Fruit fly (Drosophila melanogaster) whole organism, embryonic: Measurements from ENCODE around the gene tst.

Experiments
- Antp ChIP-seq: fragments of 200-800 bp; sonication (Bioruptor generic); optimal IDR thresholded peaks from 3 replicates; lab custom pipeline; 2016; ENCODE audit warnings: missing biosample characterization, missing genetic modification characterization
- CG10979 ChIP-seq: fragments of 200-800 bp; sonication (Bioruptor generic); optimal IDR thresholded peaks from 2 replicates; lab custom pipeline; 2018; ENCODE audit warnings: missing biosample characterization, mild to moderate bottlenecking, missing genetic modification characterization, moderate library complexity
- CG11247 ChIP-seq: fragments of 200-800 bp; sonication (Bioruptor generic); IDR thresholded peaks from 2 replicates; pipeline ENCODE4 v1.3.6; 2022; ENCODE audit warnings: missing biosample characterization, missing genetic modification characterization
- CG11456 ChIP-seq: fragments of 200-800 bp; sonication (Bioruptor generic); IDR thresholded peaks from 3 replicates; pipeline ENCODE4 v1.3.6; 2022; ENCODE audit warnings: missing biosample characterization, missing genetic modification characterization
- CG12299 ChIP-seq: fragments of 200-800 bp; sonication (Bioruptor generic); optimal IDR thresholded peaks from 2 replicates; lab custom pipeline; 2018; ENCODE audit warnings: missing biosample characterization, mild to moderate bottlenecking, missing genetic modification characterization
- CG1233 ChIP-seq: fragments of 200-800 bp; sonication (Bioruptor generic); optimal IDR thresholded peaks from 4 replicates; lab custom pipeline; 2018; ENCODE audit warnings: missing biosample characterization, mild to moderate bottlenecking, missing genetic modification characterization
- CG14014 ChIP-seq: fragments of 200-800 bp; sonication (Bioruptor generic); IDR thresholded peaks from 2 replicates; pipeline ENCODE4 v1.3.6; 2022; ENCODE audit warnings: missing biosample characterization, missing genetic modification characterization
- CG1602 ChIP-seq: fragments of 200-800 bp; sonication (Bioruptor generic); optimal IDR thresholded peaks from 3 replicates; lab custom pipeline; 2016; ENCODE audit warnings: missing biosample characterization, missing genetic modification characterization
- CG17359 ChIP-seq: fragments of 200-800 bp; sonication (Bioruptor generic); optimal IDR thresholded peaks from 3 replicates; lab custom pipeline; 2018; ENCODE audit warnings: missing biosample characterization, mild to moderate bottlenecking, missing genetic modification characterization, moderate library complexity
- CG17802 ChIP-seq: fragments of 200-800 bp; sonication (Bioruptor generic); optimal IDR thresholded peaks from 2 replicates; lab custom pipeline; 2018; ENCODE audit warnings: missing biosample characterization, mild to moderate bottlenecking, missing genetic modification characterization, moderate library complexity
- CG18619 ChIP-seq: fragments of 200-800 bp; sonication (Bioruptor generic); optimal IDR thresholded peaks from 3 replicates; lab custom pipeline; 2017; ENCODE audit warnings: missing biosample characterization, mild to moderate bottlenecking, missing genetic modification characterization
- CG2202 ChIP-seq: fragments of 200-800 bp; sonication (Bioruptor generic); optimal IDR thresholded peaks from 2 replicates; lab custom pipeline; 2018; ENCODE audit warnings: missing biosample characterization, mild to moderate bottlenecking, missing genetic modification characterization
- CG3847 ChIP-seq: fragments of 200-800 bp; sonication (Bioruptor generic); IDR thresholded peaks from 2 replicates; pipeline ENCODE4 v1.3.6; 2022; ENCODE audit warnings: missing biosample characterization, missing genetic modification characterization
- CG7963 ChIP-seq: fragments of 200-800 bp; sonication (Bioruptor generic); IDR thresholded peaks from 3 replicates; pipeline ENCODE4 v1.3.6; 2022; ENCODE audit warnings: missing biosample characterization, missing genetic modification characterization; ENCODE audit not compliant: partially characterized antibody
- CG8281 ChIP-seq: fragments of 200-800 bp; sonication (Bioruptor generic); optimal IDR thresholded peaks from 2 replicates; lab custom pipeline; 2018; ENCODE audit warnings: missing biosample characterization, mild to moderate bottlenecking, missing genetic modification characterization, moderate library complexity
- CG9727 ChIP-seq: fragments of 200-800 bp; sonication (Bioruptor generic); optimal IDR thresholded peaks from 3 replicates; lab custom pipeline; 2017; ENCODE audit warnings: missing biosample characterization, mild to moderate bottlenecking, missing genetic modification characterization
- Chrac-16 ChIP-seq: fragments of 200-800 bp; sonication (Bioruptor generic); optimal IDR thresholded peaks from 3 replicates; lab custom pipeline; 2016; ENCODE audit warnings: missing biosample characterization, missing genetic modification characterization
- D ChIP-seq, 2 experiments: fragments of 200-800 bp in 1 of 2; fragments of >200 bp in 1 of 2; sonication (Bioruptor generic) in 1 of 2; optimal IDR thresholded peaks; 2 replicates in 1 of 2; 3 replicates in 1 of 2; lab custom pipeline; 2017; ENCODE audit warnings: mild to moderate bottlenecking in 1 of 2, missing biosample characterization in 1 of 2, missing genetic modification characterization in 1 of 2, missing genetic modification reagents in 1 of 2
- Gsc ChIP-seq: fragments of 200-800 bp; sonication (Bioruptor generic); IDR thresholded peaks from 2 replicates; pipeline ENCODE4 v1.3.6; 2022; ENCODE audit warnings: missing biosample characterization, missing genetic modification characterization
- Lpt ChIP-seq: fragments of >200 bp; optimal IDR thresholded peaks from 2 replicates; lab custom pipeline; 2018; ENCODE audit warnings: missing biosample characterization, missing genetic modification characterization
- MESR4 ChIP-seq: fragments of 200-800 bp; sonication (Bioruptor generic); optimal IDR thresholded peaks from 2 replicates; lab custom pipeline; 2018; ENCODE audit warnings: missing biosample characterization, mild to moderate bottlenecking, missing genetic modification characterization, moderate library complexity
- Myb ChIP-seq: fragments of 200-800 bp; sonication (Bioruptor generic); optimal IDR thresholded peaks from 2 replicates; lab custom pipeline; 2016; ENCODE audit warnings: missing biosample characterization, missing genetic modification characterization
- NC2β ChIP-seq: fragments of 200-800 bp; sonication (Bioruptor generic); optimal IDR thresholded peaks from 2 replicates; lab custom pipeline; 2016; ENCODE audit warnings: missing biosample characterization, missing genetic modification characterization
- Nf-YA ChIP-seq: fragments of 200-800 bp; sonication (Bioruptor generic); IDR thresholded peaks from 2 replicates; pipeline ENCODE4 v1.3.6; 2022; ENCODE audit warnings: missing biosample characterization, missing genetic modification characterization
- Scr ChIP-seq: fragments of 200-800 bp; sonication (Bioruptor generic); IDR thresholded peaks from 2 replicates; pipeline ENCODE4 v1.3.6; 2022; ENCODE audit warnings: missing biosample characterization, missing genetic modification characterization; ENCODE audit not compliant: partially characterized antibody
- Sox102F ChIP-seq: fragments of 200-800 bp; sonication (Bioruptor generic); optimal IDR thresholded peaks from 2 replicates; lab custom pipeline; 2018; ENCODE audit warnings: missing biosample characterization, mild to moderate bottlenecking, missing genetic modification characterization, moderate library complexity
- Usf ChIP-seq: fragments of 200-800 bp; sonication (Bioruptor generic); optimal IDR thresholded peaks from 2 replicates; lab custom pipeline; 2017; ENCODE audit warnings: missing genotype, missing biosample characterization, missing genetic modification characterization
- Vsx1 ChIP-seq: fragments of 200-800 bp; sonication (Bioruptor generic); optimal IDR thresholded peaks from 2 replicates; lab custom pipeline; 2017; ENCODE audit warnings: missing biosample characterization, mild to moderate bottlenecking, missing genetic modification characterization, missing genetic modification reagents
- amos ChIP-seq: fragments of 200-800 bp; sonication (Bioruptor generic); IDR thresholded peaks from 2 replicates; pipeline ENCODE4 v1.3.6; 2022; ENCODE audit warnings: missing biosample characterization, missing genetic modification characterization; ENCODE audit not compliant: partially characterized antibody
- ato ChIP-seq: fragments of 200-800 bp; sonication (Bioruptor generic); IDR thresholded peaks from 2 replicates; pipeline ENCODE4 v1.3.6; 2022; ENCODE audit warnings: missing biosample characterization, missing genetic modification characterization; ENCODE audit not compliant: partially characterized antibody
- bcd ChIP-seq: fragments of 200-800 bp; sonication (Bioruptor generic); optimal IDR thresholded peaks from 2 replicates; lab custom pipeline; 2017; ENCODE audit warnings: missing biosample characterization, mild to moderate bottlenecking, missing genetic modification characterization
- cg ChIP-seq: fragments of 200-800 bp; sonication (Bioruptor generic); optimal IDR thresholded peaks from 3 replicates; lab custom pipeline; 2019; ENCODE audit warnings: missing biosample characterization, mild to moderate bottlenecking, missing genetic modification characterization, moderate library complexity
- crp ChIP-seq, 2 experiments: fragments of 200-800 bp; sonication (Bioruptor generic); optimal IDR thresholded peaks; 2 replicates in 1 of 2; 3 replicates in 1 of 2; lab custom pipeline; 2017; ENCODE audit warnings: missing biosample characterization in 2 of 2, missing genetic modification characterization in 2 of 2, mild to moderate bottlenecking in 1 of 2, moderate library complexity in 1 of 2
- hth ChIP-seq: fragments of >200 bp; optimal IDR thresholded peaks from 2 replicates; lab custom pipeline; 2017; ENCODE audit warnings: inconsistent platforms
- lbe ChIP-seq: fragments of 200-800 bp; sonication (Bioruptor generic); optimal IDR thresholded peaks from 2 replicates; lab custom pipeline; 2016; ENCODE audit warnings: missing biosample characterization, mild to moderate bottlenecking, missing genetic modification characterization
- lilli ChIP-seq: fragments of 200-800 bp; sonication (Bioruptor generic); optimal IDR thresholded peaks from 3 replicates; lab custom pipeline; 2016; ENCODE audit warnings: missing biosample characterization, missing genetic modification characterization
- luna ChIP-seq: fragments of 200-800 bp; sonication (Bioruptor generic); optimal IDR thresholded peaks from 2 replicates; lab custom pipeline; 2016; ENCODE audit warnings: missing biosample characterization, missing genetic modification characterization
- nerfin-2 ChIP-seq: fragments of 200-800 bp; sonication (Bioruptor generic); IDR thresholded peaks from 2 replicates; pipeline ENCODE4 v1.3.6; 2022; ENCODE audit warnings: missing biosample characterization, missing genetic modification characterization; ENCODE audit not compliant: partially characterized antibody
- nom ChIP-seq: fragments of 200-800 bp; sonication (Bioruptor generic); optimal IDR thresholded peaks from 2 replicates; lab custom pipeline; 2017; ENCODE audit warnings: missing biosample characterization, missing genetic modification characterization, mild to moderate bottlenecking, moderate library complexity, missing genetic modification reagents
- otp ChIP-seq: fragments of 200-800 bp; sonication (Bioruptor generic); IDR thresholded peaks from 3 replicates; pipeline ENCODE4, ENCODE4 v1.3.6; 2022; ENCODE audit warnings: missing biosample characterization, missing genetic modification characterization
- p53 ChIP-seq: fragments of 200-800 bp; sonication (Bioruptor generic); optimal IDR thresholded peaks from 2 replicates; lab custom pipeline; 2016; ENCODE audit warnings: missing biosample characterization, missing genetic modification characterization
- pb ChIP-seq: fragments of 200-800 bp; sonication (Bioruptor generic); optimal IDR thresholded peaks from 3 replicates; lab custom pipeline; 2016; ENCODE audit warnings: missing biosample characterization, missing genetic modification characterization
- rib ChIP-seq: fragments of 200-800 bp; sonication (Bioruptor generic); IDR thresholded peaks from 2 replicates; pipeline ENCODE4 v1.3.6; 2022; ENCODE audit warnings: missing biosample characterization, missing genetic modification characterization
- sd ChIP-seq: fragments of 200-800 bp; sonication (Bioruptor generic); optimal IDR thresholded peaks from 3 replicates; lab custom pipeline; 2018; ENCODE audit warnings: missing biosample characterization, mild to moderate bottlenecking, missing genetic modification characterization, moderate library complexity
- sima ChIP-seq: fragments of 200-800 bp; sonication (Bioruptor generic); optimal IDR thresholded peaks from 2 replicates; lab custom pipeline; 2016; ENCODE audit warnings: missing biosample characterization, missing genetic modification characterization
- sisA ChIP-seq: fragments of 200-800 bp; sonication (Bioruptor generic); IDR thresholded peaks from 2 replicates; pipeline ENCODE4 v1.3.6; 2022; ENCODE audit warnings: missing biosample characterization, missing genetic modification characterization
- slp2 ChIP-seq: fragments of 200-800 bp; sonication (Bioruptor generic); optimal IDR thresholded peaks from 2 replicates; lab custom pipeline; 2016; ENCODE audit warnings: missing biosample characterization, missing genetic modification characterization
- sqz ChIP-seq: fragments of 200-800 bp; sonication (Bioruptor generic); optimal IDR thresholded peaks from 3 replicates; lab custom pipeline; 2018; ENCODE audit warnings: missing biosample characterization, mild to moderate bottlenecking, missing genetic modification characterization
- vnd ChIP-seq: fragments of 200-800 bp; sonication (Bioruptor generic); IDR thresholded peaks from 3 replicates; pipeline ENCODE4 v1.3.6; 2022; ENCODE audit warnings: missing biosample characterization, missing genetic modification characterization; ENCODE audit not compliant: partially characterized antibody
- zen ChIP-seq: fragments of 200-800 bp; sonication (Bioruptor generic); optimal IDR thresholded peaks from 3 replicates; lab custom pipeline; 2018; ENCODE audit warnings: missing biosample characterization, mild to moderate bottlenecking, missing genetic modification characterization, moderate library complexity

Gene tst

DNA sequence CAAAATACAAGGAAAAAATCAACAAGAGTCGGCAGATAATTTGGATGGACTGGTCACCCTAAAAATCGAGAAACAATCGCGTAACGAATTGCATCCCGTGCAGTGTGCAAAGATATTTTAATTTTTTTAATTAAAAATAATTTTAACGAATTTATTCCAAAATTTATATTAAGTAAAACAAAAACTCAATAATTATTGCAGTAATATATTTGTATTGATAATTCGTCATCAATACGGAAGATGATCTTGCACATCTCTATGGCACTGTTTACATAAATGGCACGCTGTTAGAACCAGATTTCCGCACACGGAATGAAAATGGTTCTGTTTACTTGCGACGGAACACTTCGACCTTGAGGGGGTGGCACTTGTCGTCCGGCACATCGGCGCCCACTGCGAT is at the start of gene tst (continued):
- no peak for TF ChIP-seq pb (GFP tag; lab: Kevin White, UChicago)
- TF ChIP-seq crp (GFP tag; optimal IDR thresholded peaks at IDR 0.05; lab: Kevin White, UChicago) = peak in 1 of 2 experiments; percentile 33
- no peak for TF ChIP-seq Lpt (GFP tag; lab: Kevin White, UChicago)
- TF ChIP-seq CG12299 = peak; percentile 78
- no peak for TF ChIP-seq NC2β (GFP tag; lab: Kevin White, UChicago)
- peak; percentile 90 for TF ChIP-seq zen (tag; lab: Kevin White, UChicago)
- TF ChIP-seq Scr (GFP tag; lab: Robert Waterston, UW) = peak; percentile 61; the same call in 1 of the 2 replicates
- TF ChIP-seq D (optimal IDR thresholded peaks at IDR 0.05; lab: Kevin White, UChicago) = no peak
- peak; percentile 78 for TF ChIP-seq D (GFP tag; optimal IDR thresholded peaks at IDR 0.05; lab: Kevin White, UChicago)
- peak; percentile 90 for TF ChIP-seq CG10979 (tag; lab: Kevin White, UChicago)
- TF ChIP-seq sisA (GFP tag; lab: Robert Waterston, UW) = peak; percentile 97
- no peak for TF ChIP-seq luna (GFP tag; lab: Kevin White, UChicago)
- no peak for TF ChIP-seq nerfin-2 (GFP tag; lab: Robert Waterston, UW)
- peak; percentile 79 for TF ChIP-seq Usf
- no peak for TF ChIP-seq hth (lab: Kevin White, UChicago)
- TF ChIP-seq CG1233 (GFP tag; lab: Kevin White, UChicago) = peak; percentile 86
- TF ChIP-seq Antp = peak; percentile 25
- TF ChIP-seq CG8281 (tag; lab: Kevin White, UChicago) = peak; percentile 68
- TF ChIP-seq CG2202 = peak; percentile 78
- TF ChIP-seq ato (GFP tag; lab: Robert Waterston, UW) = no peak
- TF ChIP-seq CG18619 (GFP tag; lab: Kevin White, UChicago) = peak; percentile 78
- no peak for TF ChIP-seq sqz (GFP tag; lab: Kevin White, UChicago)
- no peak for TF ChIP-seq cg (GFP tag; lab: Kevin White, UChicago)
- peak; percentile 96 for TF ChIP-seq CG14014 (GFP tag; lab: Robert Waterston, UW)
- peak; percentile 97 for TF ChIP-seq CG3847
- TF ChIP-seq Gsc (GFP tag; lab: Robert Waterston, UW) = peak; percentile 92
- TF ChIP-seq CG17802 (tag; lab: Kevin White, UChicago) = peak; percentile 72
- peak; percentile 94 for TF ChIP-seq CG9727
- TF ChIP-seq CG1602 (GFP tag; lab: Kevin White, UChicago) = peak; percentile 92
- peak; percentile 87 for TF ChIP-seq Chrac-16 (GFP tag; lab: Kevin White, UChicago)
- TF ChIP-seq rib (GFP tag; lab: Robert Waterston, UW) = peak; percentile 92
- TF ChIP-seq slp2 (GFP tag; lab: Kevin White, UChicago) = peak; percentile 12
- no peak for TF ChIP-seq sd
- TF ChIP-seq sima = no peak
- peak; percentile 51 for TF ChIP-seq nom (GFP tag; lab: Kevin White, UChicago)
- TF ChIP-seq Vsx1 (GFP tag; lab: Kevin White, UChicago) = peak; percentile 83
- TF ChIP-seq CG17359 = peak; percentile 94
- TF ChIP-seq otp (GFP tag; lab: Robert Waterston, UW) = peak; percentile 88; the same call in 2 of the 3 replicates
- TF ChIP-seq amos (GFP tag; lab: Robert Waterston, UW) = no peak
- no peak for TF ChIP-seq vnd (GFP tag; lab: Robert Waterston, UW)
- peak; percentile 90 for TF ChIP-seq Nf-YA
- TF ChIP-seq Sox102F (GFP tag; lab: Kevin White, UChicago) = peak; percentile 96
- TF ChIP-seq lbe (GFP tag; lab: Kevin White, UChicago) = peak; percentile 90
- peak; percentile 2 for TF ChIP-seq Myb (GFP tag; lab: Kevin White, UChicago)
- TF ChIP-seq CG7963 (GFP tag; lab: Robert Waterston, UW) = no peak
- TF ChIP-seq MESR4 (GFP tag; lab: Kevin White, UChicago) = peak; percentile 36
- TF ChIP-seq CG11456 (GFP tag; lab: Robert Waterston, UW) = peak; percentile 97
- TF ChIP-seq CG11247 = peak; percentile 96
- peak; percentile 84 for TF ChIP-seq lilli
- no peak for TF ChIP-seq p53
- TF ChIP-seq bcd (GFP tag; lab: Kevin White, UChicago) = peak; percentile 88
